Worm (Caenorhabditis elegans) whole organism, L4 larva: ENCODE measurements around the gene jmjd-1.1.
A peak's percentile ranks its signal among the peaks of the same experiment; 100 is the strongest.

Source experiments
- F37D6.2 ChIP-seq: sonication (generic microtip); optimal IDR thresholded peaks from 2 replicates; lab custom pipeline; 2016; ENCODE audit warnings: mild to moderate bottlenecking, missing genetic modification characterization, missing compliant biosample characterization
- F44E2.7 ChIP-seq: fragments of 200-800 bp; sonication (Bioruptor generic); IDR thresholded peaks from 2 replicates; pipeline ENCODE4 v2.1.2; 2022; ENCODE audit warnings: missing genetic modification characterization, missing compliant biosample characterization
- T20F7.1 ChIP-seq: fragments of 200-800 bp; sonication (Bioruptor generic); optimal IDR thresholded peaks from 2 replicates; lab custom pipeline; 2018; ENCODE audit warnings: mild to moderate bottlenecking, missing genetic modification characterization, missing compliant biosample characterization
- T26A8.4 ChIP-seq: fragments of 200-800 bp; sonication (Bioruptor generic); IDR thresholded peaks from 2 replicates; pipeline ENCODE4 v1.3.6; 2022; ENCODE audit warnings: missing genetic modification characterization, missing compliant biosample characterization
- Y75B8A.6 ChIP-seq: fragments of 200-800 bp; sonication (Bioruptor generic); IDR thresholded peaks from 2 replicates; pipeline ENCODE4 v1.3.6; 2022; ENCODE audit warnings: missing genetic modification reagents, missing genetic modification characterization, missing compliant biosample characterization
- ZK337.2 ChIP-seq: fragments of 200-800 bp; sonication (Bioruptor generic); IDR thresholded peaks from 2 replicates; pipeline ENCODE4 v1.3.6; 2022; ENCODE audit warnings: missing genetic modification reagents, missing genetic modification characterization, missing compliant biosample characterization
- ZK546.5 ChIP-seq, 2 experiments: sonication (generic microtip); optimal IDR thresholded peaks; 2 replicates each; lab custom pipeline; 2017; ENCODE audit warnings: missing biosample characterization in 2 of 2, missing genetic modification characterization in 2 of 2
- aha-1 ChIP-seq: fragments of 150-350 bp; peaks from one replicate; lab custom pipeline; 2014; ENCODE audit warnings: missing biosample characterization, missing genetic modification characterization
- ama-1 ChIP-seq: fragments of 150-350 bp; optimal IDR thresholded peaks from 2 replicates; lab custom pipeline; 2014; ENCODE audit warnings: inconsistent platforms, mixed read lengths
- arid-1 ChIP-seq: fragments of 200-800 bp; sonication (Bioruptor generic); conservative IDR thresholded peaks from 2 replicates; pipeline ENCODE4 v1.3.6; 2022; ENCODE audit warnings: missing genetic modification reagents, missing genetic modification characterization, missing compliant biosample characterization
- attf-4 ChIP-seq: sonication (generic microtip); optimal IDR thresholded peaks from 3 replicates; lab custom pipeline; 2017; ENCODE audit warnings: missing biosample characterization, missing genetic modification characterization
- ceh-28 ChIP-seq: fragments of 150-350 bp; optimal IDR thresholded peaks from 2 replicates; lab custom pipeline; 2014; ENCODE audit warnings: missing biosample characterization, missing genetic modification reagents, missing genetic modification characterization
- ceh-44 ChIP-seq: fragments of 200-800 bp; sonication (Bioruptor generic); IDR thresholded peaks from 2 replicates; pipeline ENCODE4 v1.3.6; 2022; ENCODE audit warnings: missing genetic modification reagents, missing genetic modification characterization, missing compliant biosample characterization
- ceh-62 ChIP-seq: sonication (generic microtip); optimal IDR thresholded peaks from 2 replicates; lab custom pipeline; 2017; ENCODE audit warnings: missing biosample characterization, missing genetic modification characterization
- ces-1 ChIP-seq: fragments of 150-350 bp; sonication (generic microtip); optimal IDR thresholded peaks from 4 replicates; lab custom pipeline; 2014; ENCODE audit warnings: missing biosample characterization, missing genetic modification reagents, missing genetic modification characterization
- cey-2 ChIP-seq: sonication (generic microtip); optimal IDR thresholded peaks from 3 replicates; lab custom pipeline; 2017; ENCODE audit warnings: missing genetic modification characterization, mild to moderate bottlenecking, missing compliant biosample characterization, antibody characterized with exemption, borderline replicate concordance; ENCODE audit not compliant: insufficient read depth
- daf-12 ChIP-seq: fragments of 150-350 bp; optimal IDR thresholded peaks from 2 replicates; lab custom pipeline; 2014; ENCODE audit warnings: missing biosample characterization, missing genetic modification reagents, missing genetic modification characterization
- daf-16 ChIP-seq, 3 experiments: sonication (generic microtip); optimal IDR thresholded peaks; 2 replicates each; lab custom pipeline; 2016 to 2017; ENCODE audit warnings: missing genetic modification characterization in 3 of 3, missing genetic modification reagents in 3 of 3, mild to moderate bottlenecking in 2 of 3, missing compliant biosample characterization in 2 of 3, missing biosample characterization in 1 of 3, moderate library complexity in 1 of 3
- dmd-9 ChIP-seq: fragments of 200-800 bp; sonication (Bioruptor generic); IDR thresholded peaks from 2 replicates; pipeline ENCODE4 v1.3.6; 2022; ENCODE audit warnings: missing genetic modification reagents, missing genetic modification characterization, missing compliant biosample characterization
- dpl-1 ChIP-seq: fragments of 150-350 bp; optimal IDR thresholded peaks from 2 replicates; lab custom pipeline; 2014; ENCODE audit warnings: missing biosample characterization, missing genetic modification reagents, missing genetic modification characterization
- fos-1 ChIP-seq: fragments of 150-350 bp; optimal IDR thresholded peaks from 2 replicates; lab custom pipeline; 2014; ENCODE audit warnings: missing biosample characterization, missing genetic modification characterization
- hif-1 ChIP-seq, 2 experiments: sonication (generic microtip); optimal IDR thresholded peaks; 2 replicates each; lab custom pipeline; 2016 to 2017; ENCODE audit warnings: missing compliant biosample characterization in 2 of 2, missing genetic modification characterization in 2 of 2, missing genetic modification reagents in 2 of 2, missing genotype in 2 of 2, mild to moderate bottlenecking in 1 of 2
- hlh-11 ChIP-seq: fragments of 200-800 bp; sonication (Bioruptor generic); optimal IDR thresholded peaks from 2 replicates; lab custom pipeline; 2018; ENCODE audit warnings: mild to moderate bottlenecking, missing genetic modification characterization, missing compliant biosample characterization
- hmg-1.1 ChIP-seq: fragments of 200-800 bp; sonication (Bioruptor generic); IDR thresholded peaks from 2 replicates; pipeline ENCODE4 v1.3.6; 2022; ENCODE audit warnings: missing genetic modification reagents, missing genetic modification characterization, missing compliant biosample characterization
- lin-13 ChIP-seq: fragments of 150-350 bp; optimal IDR thresholded peaks from 2 replicates; lab custom pipeline; 2014; ENCODE audit warnings: missing biosample characterization, missing genetic modification reagents, missing genetic modification characterization
- lin-15B ChIP-seq: fragments of 150-350 bp; sonication (generic microtip); optimal IDR thresholded peaks from 3 replicates; lab custom pipeline; 2014; ENCODE audit warnings: missing biosample characterization, missing genetic modification characterization
- lin-38 ChIP-seq: fragments of 200-800 bp; sonication (Bioruptor generic); IDR thresholded peaks from 2 replicates; pipeline ENCODE4 v1.3.6; 2022; ENCODE audit warnings: missing genetic modification reagents, missing genetic modification characterization, missing compliant biosample characterization
- lir-3 ChIP-seq: sonication (generic microtip); optimal IDR thresholded peaks from 2 replicates; lab custom pipeline; 2016; ENCODE audit warnings: mild to moderate bottlenecking, missing genetic modification characterization, missing compliant biosample characterization
- lsy-2 ChIP-seq, 2 experiments: fragments of 150-350 bp in 1 of 2; sonication (generic microtip) in 1 of 2; optimal IDR thresholded peaks; 2 replicates each; lab custom pipeline; 2014 to 2017; ENCODE audit warnings: missing biosample characterization in 2 of 2, missing genetic modification characterization in 2 of 2
- madf-5 ChIP-seq, 2 experiments: fragments of 200-800 bp; sonication (Bioruptor generic); IDR thresholded peaks; 2 replicates each; pipeline ENCODE4 v1.3.6; 2022; ENCODE audit warnings: missing compliant biosample characterization in 2 of 2, missing genetic modification characterization in 2 of 2
- madf-9 ChIP-seq: fragments of 200-800 bp; sonication (Bioruptor generic); conservative IDR thresholded peaks from 2 replicates; pipeline ENCODE4 v1.3.6; 2022; ENCODE audit warnings: missing genetic modification reagents, missing genetic modification characterization, missing compliant biosample characterization
- mdl-1 ChIP-seq, 2 experiments: fragments of 150-350 bp in 1 of 2; sonication (generic microtip) in 1 of 2; optimal IDR thresholded peaks; 2 replicates each; lab custom pipeline; 2014 to 2017; ENCODE audit warnings: missing biosample characterization in 2 of 2, missing genetic modification characterization in 2 of 2
- mep-1 ChIP-seq: fragments of 150-350 bp; sonication (generic microtip); optimal IDR thresholded peaks from 3 replicates; lab custom pipeline; 2014; ENCODE audit warnings: missing biosample characterization, missing genetic modification characterization
- mes-2 ChIP-seq: sonication (generic microtip); optimal IDR thresholded peaks from 2 replicates; lab custom pipeline; 2016; ENCODE audit warnings: missing genotype, mild to moderate bottlenecking, missing genetic modification characterization, missing compliant biosample characterization; ENCODE audit not compliant: poor library complexity, severe bottlenecking
- nhr-102 ChIP-seq: sonication (generic microtip); optimal IDR thresholded peaks from 2 replicates; lab custom pipeline; 2016; ENCODE audit warnings: mild to moderate bottlenecking, missing genetic modification characterization, moderate library complexity, missing compliant biosample characterization
- nhr-111 ChIP-seq: fragments of 200-800 bp; sonication (Bioruptor generic); optimal IDR thresholded peaks from 2 replicates; lab custom pipeline; 2018; ENCODE audit warnings: mild to moderate bottlenecking, missing genetic modification characterization, missing compliant biosample characterization
- nhr-28 ChIP-seq: fragments of 150-350 bp; optimal IDR thresholded peaks from 2 replicates; lab custom pipeline; 2014; ENCODE audit warnings: missing biosample characterization, missing genetic modification characterization
- nhr-41 ChIP-seq: fragments of 200-800 bp; sonication (Bioruptor generic); IDR thresholded peaks from 2 replicates; pipeline ENCODE4 v1.3.6; 2022; ENCODE audit warnings: missing genetic modification reagents, missing genetic modification characterization, missing compliant biosample characterization
- nhr-77 ChIP-seq: fragments of 150-350 bp; optimal IDR thresholded peaks from 2 replicates; lab custom pipeline; 2014; ENCODE audit warnings: missing biosample characterization, missing genetic modification characterization
- pqm-1 ChIP-seq: sonication (generic microtip); optimal IDR thresholded peaks from 2 replicates; lab custom pipeline; 2017; ENCODE audit warnings: missing biosample characterization, missing genetic modification characterization
- saeg-2 ChIP-seq: fragments of 200-800 bp; sonication (Bioruptor generic); IDR thresholded peaks from 2 replicates; pipeline ENCODE4 v1.3.6; 2022; ENCODE audit warnings: missing genetic modification reagents, missing genetic modification characterization, missing compliant biosample characterization
- snpc-1.2 ChIP-seq: fragments of 200-800 bp; sonication (Bioruptor generic); IDR thresholded peaks from 2 replicates; pipeline ENCODE4 v1.3.6; 2022; ENCODE audit warnings: missing genetic modification reagents, missing genetic modification characterization, missing compliant biosample characterization
- spr-1 ChIP-seq: sonication (generic microtip); optimal IDR thresholded peaks from 2 replicates; lab custom pipeline; 2016; ENCODE audit warnings: mild to moderate bottlenecking, missing genetic modification characterization, missing compliant biosample characterization
- tag-97 ChIP-seq: fragments of 200-800 bp; sonication (Bioruptor generic); IDR thresholded peaks from 2 replicates; pipeline ENCODE4 v1.3.6; 2022; ENCODE audit warnings: missing genetic modification characterization, missing compliant biosample characterization
- unc-39 ChIP-seq: sonication (generic microtip); optimal IDR thresholded peaks from 2 replicates; lab custom pipeline; 2017; ENCODE audit warnings: missing biosample characterization, missing genetic modification characterization
- unc-62 ChIP-seq, 3 experiments: fragments of 150-350 bp in 1 of 3; sonication (generic microtip); optimal IDR thresholded peaks in 2 of 3; peaks in 1 of 3; 1 replicate in 1 of 3; 2 replicates in 2 of 3; lab custom pipeline; 2014 to 2017; ENCODE audit warnings: missing biosample characterization in 3 of 3, missing genetic modification characterization in 3 of 3, missing genetic modification reagents in 3 of 3, missing genotype in 1 of 3
- zip-11 ChIP-seq: fragments of 200-800 bp; sonication (Bioruptor generic); IDR thresholded peaks from 2 replicates; pipeline ENCODE4 v1.3.6; 2022; ENCODE audit warnings: missing genetic modification characterization, missing compliant biosample characterization
- zip-2 ChIP-seq: fragments of 150-350 bp; optimal IDR thresholded peaks from 2 replicates; lab custom pipeline; 2014; ENCODE audit warnings: missing biosample characterization, missing genetic modification characterization
- ztf-11 ChIP-seq: fragments of 150-350 bp; optimal IDR thresholded peaks from 2 replicates; lab custom pipeline; 2014; ENCODE audit warnings: missing biosample characterization, missing genetic modification characterization
- ztf-7 ChIP-seq: fragments of 150-350 bp; optimal IDR thresholded peaks from 2 replicates; lab custom pipeline; 2014; ENCODE audit warnings: missing biosample characterization, missing genetic modification characterization

jmjd-1.1 gene

DNA sequence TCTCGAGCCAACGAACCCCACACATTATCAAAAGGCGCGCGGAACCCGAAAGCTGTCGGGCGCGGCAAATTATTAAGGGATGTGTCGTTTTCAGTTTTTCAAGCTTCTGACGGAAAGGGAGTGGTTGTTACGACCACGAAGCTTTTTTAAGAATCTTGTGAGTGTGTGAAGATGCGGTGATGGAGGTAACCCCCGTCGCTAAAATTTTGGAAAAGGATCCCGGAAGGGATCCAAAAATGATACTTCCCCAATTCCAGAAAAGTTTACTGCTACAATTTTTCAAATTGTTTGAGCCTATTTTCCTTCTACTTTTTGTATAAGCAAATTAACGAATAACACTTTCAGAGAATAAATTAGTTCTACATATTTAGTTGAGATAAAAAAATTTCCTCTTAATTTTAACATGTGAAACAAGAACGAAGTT, 49.7 kb upstream of the jmjd-1.1 start (continued):
- no peak for TF ChIP-seq hif-1 (tag; optimal IDR thresholded peaks at IDR 0.05; lab: Kevin White, UChicago)
- TF ChIP-seq nhr-41 (GFP tag; lab: Robert Waterston, UW), result peak; percentile 89
- peak; percentile 99 for TF ChIP-seq aha-1 (tag; lab: Kevin White, UChicago)
- no peak for TF ChIP-seq ces-1 (GFP tag; lab: Kevin White, UChicago)
- TF ChIP-seq tag-97, result 0 out of 2 replicates have a peak, but pooled peaks have one; percentile 37
- no peak for TF ChIP-seq nhr-28
- no peak for TF ChIP-seq mdl-1 (tag; optimal IDR thresholded peaks at IDR 0.05; lab: Kevin White, UChicago)
- no peak for TF ChIP-seq nhr-77 (tag; lab: Kevin White, UChicago)
- no peak for TF ChIP-seq lir-3 (tag; lab: Kevin White, UChicago)
- TF ChIP-seq ceh-62, result no peak
- TF ChIP-seq pqm-1 (tag; lab: Kevin White, UChicago), result no peak
- TF ChIP-seq arid-1 (GFP tag; lab: Robert Waterston, UW), result 0 out of 2 replicates have a peak, but pooled peaks have one; percentile 49
- TF ChIP-seq zip-2 (tag; lab: Kevin White, UChicago), result peak; percentile 37
- no peak for TF ChIP-seq ceh-28 (tag; lab: Kevin White, UChicago)
- TF ChIP-seq hmg-1.1 (GFP tag; lab: Robert Waterston, UW), result peak; percentile 79
- TF ChIP-seq nhr-102 (tag; lab: Kevin White, UChicago), result no peak
- no peak for TF ChIP-seq attf-4 (tag; lab: Kevin White, UChicago)
- TF ChIP-seq daf-12 (tag; lab: Kevin White, UChicago), result no peak
- peak; percentile 93 for TF ChIP-seq mep-1
- no peak for TF ChIP-seq lin-15B
- no peak for TF ChIP-seq cey-2 (tag; lab: Kevin White, UChicago)
- TF ChIP-seq T20F7.1 (GFP tag; lab: Kevin White, UChicago), result peak; percentile 57
- no peak for TF ChIP-seq zip-11 (GFP tag; lab: Robert Waterston, UW)
- TF ChIP-seq lsy-2 (tag; optimal IDR thresholded peaks at IDR 0.05; lab: Kevin White, UChicago), result peak in 1 of 2 experiments; percentile 89
- peak; percentile 90 for TF ChIP-seq ama-1 (lab: Kevin White, UChicago)
- TF ChIP-seq fos-1 (tag; lab: Kevin White, UChicago), result no peak
- no peak for TF ChIP-seq F44E2.7 (GFP tag; lab: Robert Waterston, UW)
- TF ChIP-seq ZK337.2 (GFP tag; lab: Robert Waterston, UW), result no peak
- peak; percentile 37 for TF ChIP-seq spr-1 (tag; lab: Kevin White, UChicago)
- TF ChIP-seq F37D6.2 (tag; lab: Kevin White, UChicago), result no peak
- TF ChIP-seq saeg-2 (GFP tag; lab: Robert Waterston, UW), result peak; percentile 80; the same call in 1 of the 2 replicates
- TF ChIP-seq ztf-7 (tag; lab: Kevin White, UChicago), result peak; percentile 66
- 0 out of 2 replicates have a peak, but pooled peaks have one; percentile 2 for TF ChIP-seq madf-9 (GFP tag; lab: Robert Waterston, UW)
- TF ChIP-seq madf-5 (GFP tag; IDR thresholded peaks at IDR 0.05; lab: Robert Waterston, UW), result peak; percentile 21 to 78; a peak in 2 of 4 replicates
- no peak for TF ChIP-seq ztf-11 (tag; lab: Kevin White, UChicago)
- peak; percentile 80 for TF ChIP-seq lin-13 (GFP tag; lab: Kevin White, UChicago)
- no peak for TF ChIP-seq unc-39 (tag; lab: Kevin White, UChicago)
- peak; percentile 76 for TF ChIP-seq lin-38 (GFP tag; lab: Robert Waterston, UW)
- peak; percentile 81 for TF ChIP-seq snpc-1.2 (GFP tag; lab: Robert Waterston, UW)
- peak; percentile 55; the same call in 1 of the 2 replicates for TF ChIP-seq dmd-9 (GFP tag; lab: Robert Waterston, UW)
- peak; percentile 65 for TF ChIP-seq ceh-44
- no peak for TF ChIP-seq daf-16 (GFP tag; optimal IDR thresholded peaks at IDR 0.05; lab: Kevin White, UChicago)
- peak; percentile 50 for TF ChIP-seq daf-16 (tag; optimal IDR thresholded peaks at IDR 0.05; lab: Kevin White, UChicago)
- TF ChIP-seq ZK546.5 (tag; optimal IDR thresholded peaks at IDR 0.05; lab: Kevin White, UChicago), result no peak
- TF ChIP-seq Y75B8A.6 (GFP tag; lab: Robert Waterston, UW), result peak; percentile 92
- no peak for TF ChIP-seq dpl-1 (GFP tag; lab: Kevin White, UChicago)
- no peak for TF ChIP-seq nhr-111 (GFP tag; lab: Kevin White, UChicago)
- no peak for TF ChIP-seq unc-62 (GFP tag; optimal IDR thresholded peaks at IDR 0.05 in 1 of 2; lab: Kevin White, UChicago)
- no peak for TF ChIP-seq unc-62 (tag; optimal IDR thresholded peaks at IDR 0.05; lab: Kevin White, UChicago)
- no peak for TF ChIP-seq mes-2
- peak; percentile 87 for TF ChIP-seq T26A8.4
- TF ChIP-seq hlh-11 (tag; lab: Kevin White, UChicago), result peak; percentile 55
